Worm (Caenorhabditis elegans): Measurements from ENCODE around the gene immp-1.

DNA sequence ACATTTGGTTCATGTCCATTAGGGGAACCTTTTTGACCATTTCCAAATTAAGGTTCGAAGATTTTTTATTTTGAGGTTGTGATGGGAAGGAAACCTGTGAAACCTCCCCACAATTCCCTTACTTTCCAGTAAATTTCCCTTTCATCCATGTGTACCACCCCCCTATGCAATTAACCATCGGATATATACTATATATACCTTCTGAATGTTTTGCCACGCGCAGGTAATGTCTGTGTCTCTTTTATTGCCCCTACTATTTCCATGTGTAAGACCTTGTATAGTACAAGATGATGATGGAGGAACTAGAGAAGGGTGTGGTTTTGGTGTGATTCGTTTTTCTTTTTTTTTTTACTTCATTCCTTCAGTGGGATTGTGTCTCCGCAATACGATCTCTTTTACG lies 39.9 kb downstream of the immp-1 start:
- TF ChIP-seq him-1 (tag; optimal IDR thresholded peaks at IDR 0.05), result no peak
- TF ChIP-seq W03F9.2 (tag; optimal IDR thresholded peaks at IDR 0.05), result no peak
